Worm (Caenorhabditis elegans): ENCODE results near the gene sru-31.

sru-31 gene

DNA sequence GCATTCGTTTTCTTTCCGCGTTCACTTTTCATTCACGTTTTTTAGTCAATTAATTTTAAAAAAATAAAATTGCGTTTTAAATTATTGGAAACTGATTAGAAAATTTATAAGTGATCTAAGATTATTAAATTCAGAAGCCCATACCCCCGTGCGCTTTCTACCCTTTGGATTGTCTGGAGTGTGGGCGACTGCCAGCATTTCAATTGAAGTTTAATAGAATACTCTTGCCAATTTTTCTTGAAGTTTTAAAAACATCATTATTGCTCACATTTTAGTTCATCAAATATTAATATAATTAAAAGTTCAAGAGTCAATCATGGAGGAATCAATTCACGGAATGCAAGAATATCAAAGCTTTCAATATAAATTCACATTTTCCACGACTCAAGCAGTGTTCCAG, 24.9 kb downstream of the sru-31 start, which contains the start of gene sru-36:
TSS of gene sru-36 (plus strand) at position 301 of the 400 bp plus-strand sequence.
- TF ChIP-seq pqm-1 (tag; optimal IDR thresholded peaks at IDR 0.05), result no peak
- no peak for TF ChIP-seq unc-62 (GFP tag; optimal IDR thresholded peaks at IDR 0.05)
- no peak for TF ChIP-seq egl-27 (tag; optimal IDR thresholded peaks at IDR 0.05)
- TF ChIP-seq hmg-11 (tag; optimal IDR thresholded peaks at IDR 0.05), result no peak
- no peak for TF ChIP-seq mdl-1 (tag; optimal IDR thresholded peaks at IDR 0.05)
- no peak for TF ChIP-seq aly-2 (tag; optimal IDR thresholded peaks at IDR 0.05)
- TF ChIP-seq daf-12 (tag; optimal IDR thresholded peaks at IDR 0.05), result no peak
- TF ChIP-seq skn-1 (tag; optimal IDR thresholded peaks at IDR 0.05), result no peak
- TF ChIP-seq fos-1 (tag; optimal IDR thresholded peaks at IDR 0.05), result no peak
- TF ChIP-seq fkh-2 (tag; optimal IDR thresholded peaks at IDR 0.05), result no peak
- TF ChIP-seq fkh-10 (GFP tag; optimal IDR thresholded peaks at IDR 0.05), result no peak
- TF ChIP-seq nhr-12 (tag; optimal IDR thresholded peaks at IDR 0.05), result no peak

DNA sequence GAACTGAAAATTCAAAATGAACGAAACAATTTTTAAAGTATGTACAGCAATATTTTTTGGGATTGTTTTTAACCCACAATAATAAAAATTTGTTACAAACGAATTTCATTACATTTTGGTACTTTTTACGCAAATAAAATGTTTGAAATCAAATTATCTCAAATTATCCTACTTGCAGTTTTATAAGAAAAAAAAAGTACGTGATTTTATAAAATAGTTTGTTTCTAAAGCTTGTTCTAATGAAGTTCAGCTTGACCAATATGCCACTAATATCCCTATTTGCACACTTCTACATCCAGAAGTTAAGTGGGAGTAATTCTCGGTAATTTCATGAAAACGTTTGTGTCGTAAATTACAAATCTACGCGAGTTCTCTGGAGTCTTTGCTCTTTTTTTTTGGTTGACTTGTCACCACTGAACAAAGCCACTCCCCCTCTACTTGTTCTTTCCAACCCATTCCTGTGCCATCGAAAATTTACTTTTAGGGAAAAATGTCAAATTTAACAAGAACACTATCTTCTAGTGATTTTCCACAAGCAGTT, 27.0 kb downstream of the sru-31 start, which contains the start of gene sru-8:
TSS of gene sru-8 (plus strand) at position 491 of the 541 bp plus-strand sequence.
- TF ChIP-seq ztf-11 (tag; optimal IDR thresholded peaks at IDR 0.05) (no peak), elt-1 (tag; optimal IDR thresholded peaks at IDR 0.05) (no peak), hmg-11 (tag; optimal IDR thresholded peaks at IDR 0.05) (no peak), egl-27 (tag; optimal IDR thresholded peaks at IDR 0.05) (no peak), ceh-16 (tag; optimal IDR thresholded peaks at IDR 0.05) (no peak), nhr-23 (tag; optimal IDR thresholded peaks at IDR 0.05) (no peak), ztf-4 (tag; optimal IDR thresholded peaks at IDR 0.05) (no peak), nhr-67 (tag; optimal IDR thresholded peaks at IDR 0.05) (no peak), elt-2 (tag; optimal IDR thresholded peaks at IDR 0.05) (no peak), nhr-25 (tag; optimal IDR thresholded peaks at IDR 0.05) (no peak)

DNA sequence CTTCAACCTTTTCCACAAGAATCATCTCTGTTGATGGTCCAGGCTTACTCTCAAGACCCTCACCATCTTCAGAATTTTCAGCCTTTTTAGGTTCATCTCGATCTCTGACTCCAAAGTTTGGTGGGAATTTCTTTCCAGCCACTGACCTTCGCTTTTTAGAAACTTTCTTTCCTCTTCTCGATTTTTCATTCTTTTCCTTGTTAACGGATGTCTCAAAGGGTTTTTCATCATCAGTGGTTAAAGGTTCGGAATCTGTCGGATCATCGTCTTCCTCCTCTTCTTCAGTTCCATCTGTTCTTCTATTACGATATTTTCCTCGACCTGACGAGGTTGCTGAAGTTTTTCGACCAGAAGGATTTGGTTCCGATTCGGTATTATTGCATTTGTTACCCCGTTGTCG, 32.1 kb downstream of the sru-31 start:
- TF ChIP-seq R02D3.7 (tag; optimal IDR thresholded peaks at IDR 0.05), result no peak
- TF ChIP-seq unc-62 (GFP tag; optimal IDR thresholded peaks at IDR 0.05), result no peak
- no peak for TF ChIP-seq zag-1 (tag; optimal IDR thresholded peaks at IDR 0.05)
- TF ChIP-seq lin-15B (tag; optimal IDR thresholded peaks at IDR 0.05), result no peak
- TF ChIP-seq nhr-77 (tag; optimal IDR thresholded peaks at IDR 0.05), result no peak
- no peak for TF ChIP-seq nhr-67 (tag; optimal IDR thresholded peaks at IDR 0.05)
- no peak for TF ChIP-seq ceh-28 (tag; optimal IDR thresholded peaks at IDR 0.05)
- no peak for TF ChIP-seq egl-5 (tag; optimal IDR thresholded peaks at IDR 0.05)
- no peak for TF ChIP-seq nhr-28 (tag; optimal IDR thresholded peaks at IDR 0.05)
- TF ChIP-seq nhr-43 (tag; optimal IDR thresholded peaks at IDR 0.05; ENCODE audit: poor library complexity, severe bottlenecking), result no peak

DNA sequence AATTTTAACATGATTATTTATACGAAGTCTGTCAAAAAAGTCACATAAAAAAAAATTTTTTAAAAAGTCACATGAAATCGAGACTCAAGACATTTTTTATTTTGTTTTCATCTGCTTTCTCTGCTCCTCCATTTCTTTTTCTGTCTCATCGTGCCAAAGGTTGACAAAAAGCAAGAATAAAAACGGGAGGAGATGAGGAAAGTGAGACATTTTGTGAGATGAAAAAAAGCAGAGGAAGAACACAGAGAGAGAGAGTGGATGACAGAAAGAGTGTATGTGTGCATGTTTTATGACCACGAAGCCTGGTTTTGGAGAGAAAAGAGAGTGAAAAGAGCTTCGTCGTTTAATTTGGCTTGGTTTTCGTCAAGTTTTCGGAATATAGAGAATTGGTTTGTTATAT, 37.3 kb downstream of the sru-31 start:
- peak; percentile 44 for TF ChIP-seq lin-39 (tag; optimal IDR thresholded peaks at IDR 0.05)
- TF ChIP-seq hmg-11 (tag; optimal IDR thresholded peaks at IDR 0.05), result peak; percentile 10
- TF ChIP-seq elt-1 (tag; optimal IDR thresholded peaks at IDR 0.05), result no peak
- TF ChIP-seq nhr-25 (tag; optimal IDR thresholded peaks at IDR 0.05), result no peak
- no peak for TF ChIP-seq fos-1 (tag; optimal IDR thresholded peaks at IDR 0.05)

DNA sequence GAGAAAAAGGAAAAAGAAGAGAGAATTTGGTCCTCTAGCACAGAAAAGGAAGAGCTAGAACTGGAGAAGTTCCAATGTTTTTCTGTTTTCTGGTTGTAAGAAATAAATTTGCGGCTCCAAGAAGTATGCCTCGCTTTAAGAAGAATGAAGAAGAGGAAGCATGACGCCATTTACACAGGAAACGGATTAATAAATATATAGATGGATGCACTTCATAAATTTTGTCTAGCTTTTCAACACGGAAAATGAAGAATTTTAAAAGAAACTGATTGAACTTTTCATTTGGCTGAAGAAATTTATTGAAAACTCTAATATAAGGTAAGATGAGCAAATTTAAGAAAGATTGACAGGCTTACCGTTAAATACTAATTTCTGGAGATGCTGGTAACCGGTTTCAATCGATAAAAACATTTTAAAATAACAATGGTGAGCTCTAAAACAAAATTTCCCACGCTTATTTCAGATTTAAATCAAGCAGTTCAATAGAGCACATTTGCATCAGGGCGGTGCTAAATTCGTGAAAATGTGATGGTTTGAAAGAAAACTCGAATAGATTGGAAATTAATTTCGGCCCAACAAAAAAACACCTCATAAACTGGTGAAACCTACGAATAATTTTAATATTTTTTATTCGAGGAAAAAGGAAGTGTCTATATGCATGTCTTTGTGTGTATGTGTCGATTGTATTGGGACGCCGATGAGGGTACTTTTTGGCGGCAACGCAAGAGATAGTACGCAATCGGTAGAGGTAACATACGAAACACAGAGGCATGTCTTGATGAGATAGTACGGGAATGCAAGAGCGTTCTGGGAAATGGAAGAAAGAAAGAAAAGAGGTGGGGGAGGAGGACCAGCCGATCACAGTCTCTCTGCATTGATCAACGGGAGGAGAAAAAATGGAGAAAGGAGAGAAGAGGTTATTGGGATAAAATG, 39.7 kb downstream of the sru-31 start:
- TF ChIP-seq nfya-1 (tag; optimal IDR thresholded peaks at IDR 0.05; ENCODE audit: insufficient read depth) (peak; percentile 54), pha-4 (tag; optimal IDR thresholded peaks at IDR 0.05) (peak; percentile 29), hmg-11 (tag; optimal IDR thresholded peaks at IDR 0.05) (peak; percentile 69), pqm-1 (tag; optimal IDR thresholded peaks at IDR 0.05) (peak; percentile 18), aly-2 (tag; optimal IDR thresholded peaks at IDR 0.05) (no peak), nhr-23 (tag; optimal IDR thresholded peaks at IDR 0.05) (peak; percentile 8), eor-1 (tag; optimal IDR thresholded peaks at IDR 0.05) (no peak)

Data from whole organism, L3 larva.